Worm (Caenorhabditis elegans) whole organism, L1 larva: ENCODE data around the gene R02F11.1.

Experiments used
- ama-1 ChIP-seq: fragments of 150-350 bp; optimal IDR thresholded peaks from 2 replicates; lab custom pipeline; 2014
- nhr-12 ChIP-seq: sonication (generic microtip); optimal IDR thresholded peaks from 2 replicates; lab custom pipeline; 2017; ENCODE audit warnings: missing biosample characterization, missing genetic modification characterization

DNA sequence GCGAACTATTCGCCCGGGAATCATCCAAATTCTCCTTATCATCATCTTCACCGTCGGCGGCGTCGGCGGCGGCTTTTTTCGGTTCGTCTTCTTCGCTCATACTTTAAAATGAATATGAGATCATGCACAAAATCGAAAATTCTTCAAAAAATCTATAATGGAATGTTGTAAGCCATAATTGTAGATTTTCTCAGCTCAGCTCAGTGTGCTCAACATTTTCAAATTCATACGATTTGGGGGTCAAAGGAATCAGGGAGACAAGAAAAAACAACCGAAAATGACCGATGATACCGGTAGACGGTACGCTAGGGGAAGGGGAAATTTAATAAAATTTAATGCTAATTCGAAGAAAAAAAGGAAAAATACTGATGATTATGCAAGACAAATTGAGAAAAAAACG, 17.7 kb downstream of the R02F11.1 start, which contains the start of gene ccep-97:
- no peak for TF ChIP-seq nhr-12 (tag; lab: Kevin White, UChicago)
- no peak for TF ChIP-seq ama-1
